Worm (Caenorhabditis elegans): Measurements from ENCODE around the gene spin-3.

DNA sequence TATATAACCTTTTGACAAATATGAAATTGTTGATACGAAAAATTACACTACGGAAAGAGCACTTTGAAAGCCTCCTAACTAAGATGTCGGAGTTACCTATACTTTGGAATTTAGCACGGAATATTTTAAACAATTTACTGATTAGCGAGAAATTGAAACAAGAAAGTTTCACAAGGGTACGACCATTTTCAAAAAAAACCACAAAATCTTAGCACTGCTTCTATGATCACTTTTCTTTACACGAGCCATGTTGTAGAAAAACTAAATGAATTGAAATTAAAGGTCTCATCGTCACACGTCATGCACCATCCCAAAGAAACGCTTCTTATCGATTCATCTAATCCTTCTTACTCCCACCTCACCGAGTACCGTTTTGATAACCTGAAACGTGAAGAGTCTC, 4.8 kb downstream of the spin-3 start, which contains the start of gene F09A5.2:
- TF ChIP-seq sptf-2 (GFP tag; optimal IDR thresholded peaks at IDR 0.05) = no peak
- no peak for TF ChIP-seq F33H1.4 (GFP tag; IDR thresholded peaks at IDR 0.05)
- TF ChIP-seq efl-1 (GFP tag; optimal IDR thresholded peaks at IDR 0.05) = no peak
- TF ChIP-seq tbp1 (GFP tag; optimal IDR thresholded peaks at IDR 0.05) = no peak
- no peak for TF ChIP-seq K11D2.4 (GFP tag; IDR thresholded peaks at IDR 0.05)
- no peak for TF ChIP-seq ama-1 (optimal IDR thresholded peaks at IDR 0.05)
- TF ChIP-seq ama-1 (GFP tag; optimal IDR thresholded peaks at IDR 0.05) = no peak
- no peak for TF ChIP-seq hsf-1 (GFP tag; IDR thresholded peaks at IDR 0.05)
- TF ChIP-seq him-1 (tag; optimal IDR thresholded peaks at IDR 0.05) = no peak
- no peak for TF ChIP-seq F39B2.1 (GFP tag; IDR thresholded peaks at IDR 0.05)
- no peak for TF ChIP-seq egl-44 (GFP tag; IDR thresholded peaks at IDR 0.05)
- TF ChIP-seq sdz-38 (tag; optimal IDR thresholded peaks at IDR 0.05) = no peak

Data from whole organism, young adult.